Worm (Caenorhabditis elegans) whole organism, L1 larva: Measurements from ENCODE around the gene R05A10.7.
A peak's percentile ranks its signal among the peaks of the same experiment; 100 is the strongest.

Source experiments
- C04F5.9 ChIP-seq: sonication (generic microtip); optimal IDR thresholded peaks from 2 replicates; lab custom pipeline; 2016; ENCODE audit warnings: missing genetic modification characterization, missing compliant biosample characterization
- F16B12.6 ChIP-seq: fragments of 150-350 bp; optimal IDR thresholded peaks from 2 replicates; lab custom pipeline; 2014; ENCODE audit warnings: missing biosample characterization, missing genetic modification characterization
- aha-1 ChIP-seq: fragments of 150-350 bp; optimal IDR thresholded peaks from 2 replicates; lab custom pipeline; 2014; ENCODE audit warnings: missing biosample characterization, missing genetic modification characterization
- blmp-1 ChIP-seq: fragments of 150-350 bp; optimal IDR thresholded peaks from 2 replicates; lab custom pipeline; 2014; ENCODE audit warnings: missing biosample characterization, missing genetic modification characterization
- ceh-88 ChIP-seq: fragments of 200-800 bp; sonication (Bioruptor generic); IDR thresholded peaks from 2 replicates; pipeline ENCODE4 v1.3.6; 2022; ENCODE audit warnings: missing genetic modification characterization, missing compliant biosample characterization
- ceh-90 ChIP-seq: sonication (generic microtip); optimal IDR thresholded peaks from 2 replicates; lab custom pipeline; 2016; ENCODE audit warnings: missing genetic modification characterization, missing compliant biosample characterization
- dpl-1 ChIP-seq, 3 experiments: fragments of 150-350 bp in 2 of 3; sonication (generic microtip) in 1 of 3; optimal IDR thresholded peaks; 2 replicates each; lab custom pipeline; 2014 to 2017; ENCODE audit warnings: missing biosample characterization in 3 of 3, missing genetic modification characterization in 3 of 3, missing genetic modification reagents in 3 of 3
- efl-1 ChIP-seq, 4 experiments: fragments of 150-350 bp; optimal IDR thresholded peaks in 3 of 4; peaks in 1 of 4; 1 replicate in 1 of 4; 2 replicates in 3 of 4; lab custom pipeline; 2014; ENCODE audit warnings: missing biosample characterization in 2 of 4, missing genetic modification characterization in 2 of 4, missing genetic modification reagents in 2 of 4
- efl-3 ChIP-seq: fragments of 200-800 bp; sonication (Bioruptor generic); optimal IDR thresholded peaks from 2 replicates; lab custom pipeline; 2018; ENCODE audit warnings: mild to moderate bottlenecking, missing genetic modification characterization, missing compliant biosample characterization
- elt-3 ChIP-seq, 6 experiments: fragments of 150-350 bp in 1 of 6; sonication (generic microtip); optimal IDR thresholded peaks; 2 replicates each; lab custom pipeline; 2017 to 2018; ENCODE audit warnings: missing biosample characterization in 6 of 6, missing genetic modification characterization in 6 of 6, inconsistent platforms in 1 of 6
- ets-5 ChIP-seq: fragments of 200-800 bp; sonication (Bioruptor generic); IDR thresholded peaks from 2 replicates; pipeline ENCODE4 v1.3.6; 2022; ENCODE audit warnings: missing genetic modification characterization, missing compliant biosample characterization
- fkh-10 ChIP-seq: sonication (generic microtip); optimal IDR thresholded peaks from 2 replicates; lab custom pipeline; 2017; ENCODE audit warnings: missing biosample characterization, missing genetic modification reagents, missing genetic modification characterization
- fos-1 ChIP-seq: fragments of 150-350 bp; optimal IDR thresholded peaks from 2 replicates; lab custom pipeline; 2014; ENCODE audit warnings: missing biosample characterization, missing genetic modification characterization
- hlh-4 ChIP-seq: sonication (generic microtip); optimal IDR thresholded peaks from 2 replicates; lab custom pipeline; 2016; ENCODE audit warnings: mild to moderate bottlenecking, missing genetic modification characterization, missing compliant biosample characterization
- lin-35 ChIP-seq, 2 experiments: fragments of 150-350 bp; optimal IDR thresholded peaks; 2 replicates each; lab custom pipeline; 2014; ENCODE audit warnings: missing biosample characterization in 2 of 2, missing genetic modification characterization in 2 of 2, missing genetic modification reagents in 2 of 2
- lsy-2 ChIP-seq, 2 experiments: fragments of 150-350 bp; optimal IDR thresholded peaks; 2 replicates each; lab custom pipeline; 2014; ENCODE audit warnings: missing biosample characterization in 2 of 2, missing genetic modification characterization in 2 of 2
- mef-2 ChIP-seq: fragments of 150-350 bp; optimal IDR thresholded peaks from 2 replicates; lab custom pipeline; 2014; ENCODE audit warnings: missing biosample characterization, missing genetic modification characterization
- nhr-12 ChIP-seq: sonication (generic microtip); optimal IDR thresholded peaks from 2 replicates; lab custom pipeline; 2017; ENCODE audit warnings: missing biosample characterization, missing genetic modification characterization
- nhr-19 ChIP-seq: fragments of 200-800 bp; sonication (Bioruptor generic); conservative IDR thresholded peaks from 2 replicates; pipeline ENCODE4 v1.3.6; 2022; ENCODE audit warnings: missing genetic modification characterization, missing compliant biosample characterization
- nhr-77 ChIP-seq: fragments of 150-350 bp; optimal IDR thresholded peaks from 2 replicates; lab custom pipeline; 2014; ENCODE audit warnings: missing biosample characterization, missing genetic modification characterization
- pqm-1 ChIP-seq: sonication (generic microtip); optimal IDR thresholded peaks from 3 replicates; lab custom pipeline; 2017; ENCODE audit warnings: missing biosample characterization, missing genetic modification characterization
- vab-15 ChIP-seq: sonication (generic microtip); optimal IDR thresholded peaks from 2 replicates; lab custom pipeline; 2017; ENCODE audit warnings: missing genotype, mild to moderate bottlenecking, missing genetic modification characterization, missing compliant biosample characterization
- zip-4 ChIP-seq: fragments of 200-800 bp; sonication (Bioruptor generic); optimal IDR thresholded peaks from 2 replicates; lab custom pipeline; 2018; ENCODE audit warnings: mild to moderate bottlenecking, missing genetic modification characterization, moderate library complexity, missing compliant biosample characterization

The R05A10.7 gene

ce11 chrIV:14115556-14115955 lies 47.1 kb downstream of the R05A10.7 start:
- TF ChIP-seq F16B12.6 (tag; lab: Kevin White, UChicago) = no peak
- no peak for TF ChIP-seq fkh-10 (GFP tag; lab: Kevin White, UChicago)
- TF ChIP-seq aha-1 (tag; lab: Kevin White, UChicago) = no peak
- TF ChIP-seq pqm-1 (tag; lab: Kevin White, UChicago) = no peak
- TF ChIP-seq ets-5 (GFP tag; lab: Robert Waterston, UW) = no peak
- no peak for TF ChIP-seq nhr-77 (tag; lab: Kevin White, UChicago)
- no peak for TF ChIP-seq nhr-19 (GFP tag; lab: Robert Waterston, UW)
- no peak for TF ChIP-seq C04F5.9
- TF ChIP-seq lin-35 (GFP tag; optimal IDR thresholded peaks at IDR 0.05; lab: Kevin White, UChicago) = no peak
- TF ChIP-seq fos-1 (tag; lab: Kevin White, UChicago) = no peak
- no peak for TF ChIP-seq vab-15 (tag; lab: Kevin White, UChicago)
- no peak for TF ChIP-seq hlh-4
- no peak for TF ChIP-seq elt-3 (tag; optimal IDR thresholded peaks at IDR 0.05; lab: Kevin White, UChicago)

ce11 chrIV:14115045-14115444 lies 47.6 kb downstream of the R05A10.7 start:
- TF ChIP-seq mef-2 (tag; lab: Kevin White, UChicago) (no peak), efl-3 (GFP tag; lab: Kevin White, UChicago) (no peak), lsy-2 (tag; optimal IDR thresholded peaks at IDR 0.05; lab: Kevin White, UChicago) (no peak), elt-3 (tag; optimal IDR thresholded peaks at IDR 0.05; lab: Kevin White, UChicago) (no peak), aha-1 (tag; lab: Kevin White, UChicago) (no peak), ceh-88 (no peak), zip-4 (no peak), ets-5 (GFP tag; lab: Robert Waterston, UW) (no peak), vab-15 (tag; lab: Kevin White, UChicago) (no peak)

ce11 chrIV:14114357-14114756 lies 48.3 kb downstream of the R05A10.7 start:
- TF ChIP-seq nhr-12 (no peak), ceh-90 (tag; lab: Kevin White, UChicago) (no peak), pqm-1 (tag; lab: Kevin White, UChicago) (no peak)

ce11 chrIV:14113621-14114020 lies 49.1 kb downstream of the R05A10.7 start:
- peak; percentile 10 to 69 for TF ChIP-seq efl-1 (optimal IDR thresholded peaks at IDR 0.05; lab: Kevin White, UChicago)
- peak in 1 of 2 experiments; percentile 55 for TF ChIP-seq efl-1 (GFP tag; optimal IDR thresholded peaks at IDR 0.05 in 1 of 2; lab: Kevin White, UChicago)
- no peak for TF ChIP-seq blmp-1 (tag; lab: Kevin White, UChicago)
- peak in 1 of 3 experiments; percentile 33 for TF ChIP-seq dpl-1 (GFP tag; optimal IDR thresholded peaks at IDR 0.05; lab: Kevin White, UChicago)
